Worm (Caenorhabditis elegans): Measurements from ENCODE around the gene cyn-7.

Gene cyn-7

ce11 chrV:15187083-15188057, at the start of gene cyn-7, which contains the start of gene bath-36:
TSS of gene cyn-7 (minus strand) at chrV:15187378.
TSS of gene bath-36 (plus strand) at chrV:15187888.
- TF ChIP-seq sea-2 (GFP tag; IDR thresholded peaks at IDR 0.05) (no peak), F23B12.7 (tag; optimal IDR thresholded peaks at IDR 0.05; ENCODE audit: insufficient read depth) (peak; percentile 67), ztf-25 (GFP tag; IDR thresholded peaks at IDR 0.05) (no peak), D2030.7 (GFP tag; IDR thresholded peaks at IDR 0.05) (peak; percentile 62; the same call in 1 of the 2 replicates), die-1 (tag; optimal IDR thresholded peaks at IDR 0.05) (no peak), ztf-26 (tag; optimal IDR thresholded peaks at IDR 0.05) (peak; percentile 49), hmg-1.2 (GFP tag; IDR thresholded peaks at IDR 0.05) (peak; percentile 33), C06A6.2 (GFP tag; conservative IDR thresholded peaks at IDR 0.05) (0 out of 2 replicates have a peak, but pooled peaks have one; percentile 31), F37B4.10 (GFP tag; IDR thresholded peaks at IDR 0.05) (no peak), madf-3 (GFP tag; IDR thresholded peaks at IDR 0.05) (0 out of 2 replicates have a peak, but pooled peaks have one; percentile 63), B0035.1 (tag; optimal IDR thresholded peaks at IDR 0.05) (no peak), akir-1 (GFP tag; optimal IDR thresholded peaks at IDR 0.05) (no peak), chd-7 (tag; optimal IDR thresholded peaks at IDR 0.05) (no peak), F52B5.7 (tag; optimal IDR thresholded peaks at IDR 0.05) (no peak), ceh-79 (tag; optimal IDR thresholded peaks at IDR 0.05) (no peak), F22D6.2 (tag; optimal IDR thresholded peaks at IDR 0.05) (no peak), madf-8 (GFP tag; conservative IDR thresholded peaks at IDR 0.05) (peak; percentile 67), unc-62 (GFP tag; optimal IDR thresholded peaks at IDR 0.05) (no peak), tlf-1 (GFP tag; optimal IDR thresholded peaks at IDR 0.05) (peak; percentile 86), lin-35 (GFP tag; optimal IDR thresholded peaks at IDR 0.05) (peak in 1 of 3 experiments; percentile 66), nhr-80 (tag; optimal IDR thresholded peaks at IDR 0.05) (peak; percentile 80), nfya-2 (GFP tag; IDR thresholded peaks at IDR 0.05) (no peak), F33H1.4 (GFP tag; IDR thresholded peaks at IDR 0.05) (peak; percentile 56), gei-17 (GFP tag; optimal IDR thresholded peaks at IDR 0.05) (peak; percentile 59), nhr-179 (tag; optimal IDR thresholded peaks at IDR 0.05) (no peak), Y67H2A.10 (GFP tag; conservative IDR thresholded peaks at IDR 0.05) (0 out of 2 replicates have a peak, but pooled peaks have one; percentile 29), ztf-22 (GFP tag; optimal IDR thresholded peaks at IDR 0.05) (peak; percentile 9), madf-6 (GFP tag; IDR thresholded peaks at IDR 0.05) (peak; percentile 90), aptf-3 (GFP tag; IDR thresholded peaks at IDR 0.05) (no peak), dpff-1 (tag; optimal IDR thresholded peaks at IDR 0.05) (no peak), B0019.2 (GFP tag; conservative IDR thresholded peaks at IDR 0.05) (0 out of 2 replicates have a peak, but pooled peaks have one; percentile 25), ceh-100 (GFP tag; IDR thresholded peaks at IDR 0.05) (peak; percentile 44; the same call in 1 of the 2 replicates), lir-1 (GFP tag; conservative IDR thresholded peaks at IDR 0.05) (peak; percentile 70), let-526 (GFP tag; IDR thresholded peaks at IDR 0.05) (no peak), F49E8.2 (tag; optimal IDR thresholded peaks at IDR 0.05; ENCODE audit: insufficient read depth) (peak; percentile 15), Y79H2A.3 (GFP tag; conservative IDR thresholded peaks at IDR 0.05) (no peak), K12H6.12 (tag; optimal IDR thresholded peaks at IDR 0.05) (peak; percentile 1), sdz-38 (tag; optimal IDR thresholded peaks at IDR 0.05) (no peak), F39B2.1 (GFP tag; IDR thresholded peaks at IDR 0.05) (no peak), him-1 (tag; optimal IDR thresholded peaks at IDR 0.05) (no peak), zim-3 (tag; optimal IDR thresholded peaks at IDR 0.05) (no peak), ekl-4 (GFP tag; IDR thresholded peaks at IDR 0.05) (peak; percentile 52), F55B11.4 (tag; optimal IDR thresholded peaks at IDR 0.05; ENCODE audit: borderline replicate concordance, insufficient read depth) (no peak), B0261.1 (tag; optimal IDR thresholded peaks at IDR 0.05) (peak; percentile 7), Y53F4B.3 (GFP tag; IDR thresholded peaks at IDR 0.05) (no peak), attf-5 (GFP tag; optimal IDR thresholded peaks at IDR 0.05) (peak; percentile 56)

Data from whole organism, young adult.